Worm (Caenorhabditis elegans) whole organism, L2 larva: ENCODE data around the gene Y46G5A.47.

ENCODE experiments used
- ceh-82 ChIP-seq: fragments of 150-350 bp; optimal IDR thresholded peaks from 2 replicates; lab custom pipeline; 2014; ENCODE audit warnings: missing biosample characterization, missing genetic modification characterization
- fos-1 ChIP-seq: fragments of 150-350 bp; optimal IDR thresholded peaks from 2 replicates; lab custom pipeline; 2014; ENCODE audit warnings: missing biosample characterization, missing genetic modification characterization
- nhr-12 ChIP-seq: fragments of 150-350 bp; optimal IDR thresholded peaks from 2 replicates; lab custom pipeline; 2014; ENCODE audit warnings: missing biosample characterization, missing genetic modification characterization
- nhr-77 ChIP-seq: fragments of 150-350 bp; optimal IDR thresholded peaks from 2 replicates; lab custom pipeline; 2014; ENCODE audit warnings: missing biosample characterization, missing genetic modification characterization

- TF ChIP-seq nhr-77, result no peak
- no peak for TF ChIP-seq ceh-82 (tag; lab: Kevin White, UChicago)
- peak; percentile 5 for TF ChIP-seq fos-1 (tag; lab: Kevin White, UChicago)
- no peak for TF ChIP-seq nhr-12 (tag; lab: Kevin White, UChicago)
These were observed 5.6 kb upstream of the Y46G5A.47 start, which contains the start of gene Y46G5A.20 for ce11 chrII:12810709-12811108.
